Fruit fly (Drosophila melanogaster): ENCODE data around the gene CG33189.
A peak's percentile ranks its signal among the peaks of the same experiment; 100 is the strongest.

Gene CG33189

dm6 chr3R:8811323-8811936 lies 30.8 kb upstream of the CG33189 start (continued):
- peak; percentile 15; the same call in 1 of the 2 replicates for TF ChIP-seq ato (GFP tag; IDR thresholded peaks at IDR 0.05; ENCODE audit: partially characterized antibody)
- TF ChIP-seq CG3163 (GFP tag; optimal IDR thresholded peaks at IDR 0.05), result peak; percentile 92
- peak; percentile 99 for TF ChIP-seq CG12659 (GFP tag; optimal IDR thresholded peaks at IDR 0.05)
- peak; percentile 92 for TF ChIP-seq slou (GFP tag; optimal IDR thresholded peaks at IDR 0.05)
- peak; percentile 97 for TF ChIP-seq trh (GFP tag; optimal IDR thresholded peaks at IDR 0.05)
- peak; percentile 94 for TF ChIP-seq CG8290 (GFP tag; optimal IDR thresholded peaks at IDR 0.05)
- TF ChIP-seq CG8290 (tag; optimal IDR thresholded peaks at IDR 0.05), result peak; percentile 78 to 100
- TF ChIP-seq CG2120 (GFP tag; optimal IDR thresholded peaks at IDR 0.05), result peak; percentile 100
- peak; percentile 96 for TF ChIP-seq sd (tag; optimal IDR thresholded peaks at IDR 0.05)
- peak; percentile 99 for TF ChIP-seq NK7.1 (GFP tag; optimal IDR thresholded peaks at IDR 0.05)
- peak; percentile 99 for TF ChIP-seq CG9932 (GFP tag; IDR thresholded peaks at IDR 0.05)
- TF ChIP-seq CG42726 (GFP tag; IDR thresholded peaks at IDR 0.05; ENCODE audit: partially characterized antibody), result 0 out of 2 replicates have a peak, but pooled peaks have one; percentile 26
- TF ChIP-seq CG6689 (GFP tag; IDR thresholded peaks at IDR 0.05), result peak; percentile 98
- TF ChIP-seq tap (tag; optimal IDR thresholded peaks at IDR 0.05), result peak; percentile 99
- TF ChIP-seq CG1792 (GFP tag; optimal IDR thresholded peaks at IDR 0.05), result peak; percentile 98
- peak; percentile 97 for TF ChIP-seq GATAe (GFP tag; conservative IDR thresholded peaks at IDR 0.05)
- TF ChIP-seq CG9797 (GFP tag; optimal IDR thresholded peaks at IDR 0.05), result peak; percentile 44
- TF ChIP-seq Chrac-16 (GFP tag; optimal IDR thresholded peaks at IDR 0.05), result peak; percentile 99
- TF ChIP-seq CG6791 (GFP tag; IDR thresholded peaks at IDR 0.05; ENCODE audit: partially characterized antibody), result no peak
- TF ChIP-seq CG1603 (tag; optimal IDR thresholded peaks at IDR 0.05), result peak; percentile 98
- TF ChIP-seq CG11696 (GFP tag; IDR thresholded peaks at IDR 0.05), result peak; percentile 96
- TF ChIP-seq CG3847 (GFP tag; IDR thresholded peaks at IDR 0.05), result peak; percentile 99
- peak; percentile 96 for TF ChIP-seq da (GFP tag; optimal IDR thresholded peaks at IDR 0.05)
- peak; percentile 75 for TF ChIP-seq CTCF (GFP tag; optimal IDR thresholded peaks at IDR 0.05)
- peak; percentile 99 for TF ChIP-seq H2.0 (GFP tag; IDR thresholded peaks at IDR 0.05)
- TF ChIP-seq HLHmδ (GFP tag; optimal IDR thresholded peaks at IDR 0.05), result peak; percentile 89
- peak; percentile 97 for TF ChIP-seq sens-2 (GFP tag; IDR thresholded peaks at IDR 0.05)
- peak; percentile 99 for TF ChIP-seq Mad (GFP tag; optimal IDR thresholded peaks at IDR 0.05)
- no peak for TF ChIP-seq hb (GFP tag; IDR thresholded peaks at IDR 0.05; ENCODE audit: partially characterized antibody)
- no peak for TF ChIP-seq tll (GFP tag; optimal IDR thresholded peaks at IDR 0.05)
- peak; percentile 98 for TF ChIP-seq CG9215 (GFP tag; IDR thresholded peaks at IDR 0.05)
- TF ChIP-seq Nf-YB (GFP tag; optimal IDR thresholded peaks at IDR 0.05), result peak; percentile 89
- peak; percentile 97 for TF ChIP-seq cas (GFP tag; IDR thresholded peaks at IDR 0.05)
- TF ChIP-seq shn (GFP tag; optimal IDR thresholded peaks at IDR 0.05), result peak; percentile 97
- TF ChIP-seq p53 (GFP tag; optimal IDR thresholded peaks at IDR 0.05), result peak; percentile 93
- TF ChIP-seq fd96Cb (tag; optimal IDR thresholded peaks at IDR 0.05), result peak; percentile 99
- TF ChIP-seq sim (GFP tag; IDR thresholded peaks at IDR 0.05), result peak; percentile 96
- peak; percentile 99 for TF ChIP-seq chn (GFP tag; optimal IDR thresholded peaks at IDR 0.05)
- peak; percentile 99 for TF ChIP-seq Dek (tag; optimal IDR thresholded peaks at IDR 0.05)
- peak; percentile 97 for TF ChIP-seq ham (GFP tag; IDR thresholded peaks at IDR 0.05)
- peak; percentile 100 for TF ChIP-seq Dbx (GFP tag; IDR thresholded peaks at IDR 0.05)
- TF ChIP-seq CG9876 (GFP tag; optimal IDR thresholded peaks at IDR 0.05), result peak; percentile 95
- TF ChIP-seq cad (GFP tag; optimal IDR thresholded peaks at IDR 0.05), result no peak
- peak; percentile 99 for TF ChIP-seq pho (GFP tag; optimal IDR thresholded peaks at IDR 0.05)
- no peak for TF ChIP-seq CG1832 (GFP tag; optimal IDR thresholded peaks at IDR 0.05)
- peak; percentile 96 for TF ChIP-seq CG10959 (GFP tag; IDR thresholded peaks at IDR 0.05)
- TF ChIP-seq nom (GFP tag; optimal IDR thresholded peaks at IDR 0.05), result peak; percentile 97
- peak; percentile 96 for TF ChIP-seq wor (GFP tag; IDR thresholded peaks at IDR 0.05)
- TF ChIP-seq chinmo (GFP tag; IDR thresholded peaks at IDR 0.05; ENCODE audit: partially characterized antibody), result peak; percentile 96
- peak; percentile 96 for TF ChIP-seq slp2 (GFP tag; optimal IDR thresholded peaks at IDR 0.05)
- peak; percentile 99 for TF ChIP-seq ems (GFP tag; optimal IDR thresholded peaks at IDR 0.05)

Measured in whole organism, embryonic.